Worm (Caenorhabditis elegans): ENCODE results near the gene K10D11.2.

DNA sequence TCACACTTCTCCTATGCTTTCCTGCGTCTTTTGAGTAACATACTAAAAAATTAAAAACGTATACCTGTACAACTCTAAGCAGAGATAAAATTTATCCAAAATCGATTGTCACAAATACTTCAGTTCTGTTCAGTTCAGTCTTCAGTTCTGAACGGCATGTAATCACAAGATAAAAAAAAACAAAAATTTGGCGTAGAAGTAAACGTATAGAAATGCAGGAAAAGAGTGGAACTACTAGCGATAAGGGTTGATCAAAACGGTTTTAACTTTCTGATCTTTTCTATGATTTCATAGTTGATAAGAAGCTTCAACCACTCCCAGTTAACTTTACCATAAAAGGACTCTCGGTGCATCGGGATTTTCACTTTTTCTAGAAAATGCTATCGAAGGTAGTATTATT lies 13.7 kb upstream of the K10D11.2 start, which contains the start of gene dod-22:
- TF ChIP-seq tab-1 (GFP tag; IDR thresholded peaks at IDR 0.05) = no peak
- TF ChIP-seq med-1 (GFP tag; optimal IDR thresholded peaks at IDR 0.05; ENCODE audit: insufficient read depth) = no peak
- no peak for TF ChIP-seq ztf-29 (GFP tag; IDR thresholded peaks at IDR 0.05)
- no peak for TF ChIP-seq T22C8.4 (GFP tag; IDR thresholded peaks at IDR 0.05)
- TF ChIP-seq ref-1 (GFP tag; conservative IDR thresholded peaks at IDR 0.05) = no peak
- no peak for TF ChIP-seq klf-2 (GFP tag; conservative IDR thresholded peaks at IDR 0.05)
